Worm (Caenorhabditis elegans): ENCODE results near the gene F57G9.7.

Gene F57G9.7

ce11 chrII:12362262-12362661 is 35.3 kb downstream of the F57G9.7 start (continued):
- TF ChIP-seq Y95B8A.8 (GFP tag; IDR thresholded peaks at IDR 0.05) (0 out of 2 replicates have a peak, but pooled peaks have one; percentile 17), snpc-4 (GFP tag; optimal IDR thresholded peaks at IDR 0.05) (no peak), snpc-4 (tag; optimal IDR thresholded peaks at IDR 0.05) (peak in 1 of 4 experiments; percentile 33), madf-10 (tag; optimal IDR thresholded peaks at IDR 0.05) (no peak), Y67H2A.10 (GFP tag; conservative IDR thresholded peaks at IDR 0.05) (no peak), F23B12.7 (tag; optimal IDR thresholded peaks at IDR 0.05; ENCODE audit: insufficient read depth) (peak; percentile 56), efl-1 (GFP tag; optimal IDR thresholded peaks at IDR 0.05) (no peak), hmg-1.2 (GFP tag; IDR thresholded peaks at IDR 0.05) (peak; percentile 42; the same call in 1 of the 2 replicates), ceh-40 (GFP tag; IDR thresholded peaks at IDR 0.05) (no peak), nhr-90 (tag; optimal IDR thresholded peaks at IDR 0.05) (peak; percentile 30), egrh-3 (GFP tag; IDR thresholded peaks at IDR 0.05) (no peak), F49E8.2 (tag; optimal IDR thresholded peaks at IDR 0.05; ENCODE audit: insufficient read depth) (peak; percentile 19), ets-4 (GFP tag; optimal IDR thresholded peaks at IDR 0.05) (no peak), F57C9.4 (tag; optimal IDR thresholded peaks at IDR 0.05) (no peak), tbx-9 (tag; optimal IDR thresholded peaks at IDR 0.05; ENCODE audit: borderline replicate concordance) (no peak), B0035.1 (tag; optimal IDR thresholded peaks at IDR 0.05) (no peak), Y53G8AR.9 (GFP tag; conservative IDR thresholded peaks at IDR 0.05) (no peak), repo-1 (tag; optimal IDR thresholded peaks at IDR 0.05) (no peak), hmg-20 (GFP tag; IDR thresholded peaks at IDR 0.05) (no peak), F52B5.7 (tag; optimal IDR thresholded peaks at IDR 0.05) (no peak), nfyb-1 (GFP tag; IDR thresholded peaks at IDR 0.05) (peak; percentile 72; the same call in 1 of the 2 replicates), lin-26 (GFP tag; IDR thresholded peaks at IDR 0.05) (peak; percentile 58; the same call in 1 of the 2 replicates), ztf-28 (GFP tag; IDR thresholded peaks at IDR 0.05) (no peak), snpc-3.4 (tag; optimal IDR thresholded peaks at IDR 0.05) (no peak), egl-44 (GFP tag; IDR thresholded peaks at IDR 0.05) (no peak), hsf-1 (GFP tag; IDR thresholded peaks at IDR 0.05) (no peak), die-1 (tag; optimal IDR thresholded peaks at IDR 0.05) (peak; percentile 71), bed-2 (GFP tag; IDR thresholded peaks at IDR 0.05) (no peak), C06A6.2 (GFP tag; conservative IDR thresholded peaks at IDR 0.05) (no peak), attf-3 (GFP tag; conservative IDR thresholded peaks at IDR 0.05) (no peak), hlh-12 (tag; optimal IDR thresholded peaks at IDR 0.05) (no peak), ztf-25 (GFP tag; IDR thresholded peaks at IDR 0.05) (peak; percentile 14; the same call in 1 of the 2 replicates), rcor-1 (GFP tag; IDR thresholded peaks at IDR 0.05) (0 out of 2 replicates have a peak, but pooled peaks have one; percentile 30), snpc-1.3 (tag; optimal IDR thresholded peaks at IDR 0.05; ENCODE audit: insufficient read depth) (no peak), C17E4.6 (GFP tag; IDR thresholded peaks at IDR 0.05) (no peak), him-1 (tag; optimal IDR thresholded peaks at IDR 0.05) (peak; percentile 48), F10E7.11 (tag; optimal IDR thresholded peaks at IDR 0.05) (no peak), F22D6.2 (tag; optimal IDR thresholded peaks at IDR 0.05) (no peak), unc-62 (GFP tag; optimal IDR thresholded peaks at IDR 0.05) (no peak), lsy-27 (tag; optimal IDR thresholded peaks at IDR 0.05; ENCODE audit: borderline replicate concordance, insufficient read depth) (no peak)
